Worm (Caenorhabditis elegans): ENCODE results near the gene endu-2.

The endu-2 gene

ce11 chrX:8284003-8284402 lies 41.9 kb downstream of the endu-2 start:
- TF ChIP-seq unc-62 (GFP tag; optimal IDR thresholded peaks at IDR 0.05): no peak

- TF ChIP-seq unc-62 (GFP tag; optimal IDR thresholded peaks at IDR 0.05): no peak
Observed at ce11 chrX:8285169-8285796, 43.2 kb downstream of the endu-2 start, which contains the start of the genes fis-2 and F13B9.2. Gene fis-2, minus strand, starts transcription at chrX:8285219. Gene F13B9.2, plus strand, starts transcription at chrX:8285683.

- TF ChIP-seq unc-62 (GFP tag; optimal IDR thresholded peaks at IDR 0.05): no peak
Observed at ce11 chrX:8286164-8286563, 44.1 kb downstream of the endu-2 start.

- no peak for TF ChIP-seq unc-62 (GFP tag; optimal IDR thresholded peaks at IDR 0.05)
Observed at ce11 chrX:8286740-8287299, 44.7 kb downstream of the endu-2 start, which contains the start of gene sec-16A.2. Gene sec-16A.2, plus strand, starts transcription at chrX:8287249.

- TF ChIP-seq unc-62 (GFP tag; optimal IDR thresholded peaks at IDR 0.05): no peak
Observed at ce11 chrX:8294586-8294985, 52.5 kb downstream of the endu-2 start, which contains the start of gene R09F10.3. Gene R09F10.3, plus strand, starts transcription at chrX:8294625.

ce11 chrX:8297333-8297732 lies 55.2 kb downstream of the endu-2 start:
- no peak for TF ChIP-seq unc-62 (GFP tag; optimal IDR thresholded peaks at IDR 0.05)
